Fruit fly (Drosophila melanogaster): ENCODE results near the gene ear.

ear gene

dm6 chr3R:15293005-15293877, 27.3 kb upstream of the ear start (continued):
- no peak for TF ChIP-seq CG7786 (GFP tag; optimal IDR thresholded peaks at IDR 0.05)
- no peak for TF ChIP-seq CG31388 (GFP tag; optimal IDR thresholded peaks at IDR 0.05)
- no peak for TF ChIP-seq Tbp (GFP tag; optimal IDR thresholded peaks at IDR 0.05)
- TF ChIP-seq oc (tag; optimal IDR thresholded peaks at IDR 0.05) = no peak
- TF ChIP-seq tna (GFP tag; IDR thresholded peaks at IDR 0.05; ENCODE audit: partially characterized antibody) = no peak
- no peak for TF ChIP-seq Nf-YA (GFP tag; IDR thresholded peaks at IDR 0.05)
- no peak for TF ChIP-seq Lhr (GFP tag; optimal IDR thresholded peaks at IDR 0.05)
- TF ChIP-seq Hr3 (GFP tag; optimal IDR thresholded peaks at IDR 0.05) = no peak
- no peak for TF ChIP-seq CG1602 (GFP tag; optimal IDR thresholded peaks at IDR 0.05)
- TF ChIP-seq Xbp1 (GFP tag; optimal IDR thresholded peaks at IDR 0.05) = no peak
- TF ChIP-seq CG9727 (GFP tag; optimal IDR thresholded peaks at IDR 0.05) = peak; percentile 6
- TF ChIP-seq CG13287 (GFP tag; IDR thresholded peaks at IDR 0.05; ENCODE audit: partially characterized antibody) = no peak
- TF ChIP-seq Eip74EF (GFP tag; optimal IDR thresholded peaks at IDR 0.05) = peak in 1 of 2 experiments; percentile 25
- no peak for TF ChIP-seq CG3407 (GFP tag; optimal IDR thresholded peaks at IDR 0.05)
- no peak for TF ChIP-seq CG5180 (GFP tag; optimal IDR thresholded peaks at IDR 0.05)
- TF ChIP-seq Fer3 (tag; optimal IDR thresholded peaks at IDR 0.05) = peak; percentile 3
- TF ChIP-seq CG2199 (GFP tag; IDR thresholded peaks at IDR 0.05) = no peak
- no peak for TF ChIP-seq CG42726 (GFP tag; IDR thresholded peaks at IDR 0.05; ENCODE audit: partially characterized antibody)
- peak; percentile 58 for TF ChIP-seq gem (tag; optimal IDR thresholded peaks at IDR 0.05)
- no peak for TF ChIP-seq CG16863 (GFP tag; optimal IDR thresholded peaks at IDR 0.05)
- TF ChIP-seq D19B (GFP tag; optimal IDR thresholded peaks at IDR 0.05) = peak; percentile 53
- no peak for TF ChIP-seq Hmx (GFP tag; optimal IDR thresholded peaks at IDR 0.05)
- TF ChIP-seq CG43689 (GFP tag; IDR thresholded peaks at IDR 0.05) = no peak
- no peak for TF ChIP-seq CG6654 (GFP tag; optimal IDR thresholded peaks at IDR 0.05)
- TF ChIP-seq CG12942 (GFP tag; optimal IDR thresholded peaks at IDR 0.05) = no peak
- no peak for TF ChIP-seq her (GFP tag; optimal IDR thresholded peaks at IDR 0.05)
- no peak for TF ChIP-seq CG31441 (GFP tag; IDR thresholded peaks at IDR 0.05)
- TF ChIP-seq CG2889 (GFP tag; IDR thresholded peaks at IDR 0.05) = no peak
- no peak for TF ChIP-seq NFAT (GFP tag; IDR thresholded peaks at IDR 0.05)
- no peak for TF ChIP-seq Mad (GFP tag; optimal IDR thresholded peaks at IDR 0.05)
- no peak for TF ChIP-seq CG3065 (GFP tag; optimal IDR thresholded peaks at IDR 0.05)
- TF ChIP-seq Blimp-1 (GFP tag; optimal IDR thresholded peaks at IDR 0.05) = peak; percentile 23
- no peak for TF ChIP-seq CG10959 (GFP tag; IDR thresholded peaks at IDR 0.05)
- no peak for TF ChIP-seq gsb (GFP tag; IDR thresholded peaks at IDR 0.05)
- no peak for TF ChIP-seq Hsf (GFP tag; optimal IDR thresholded peaks at IDR 0.05)
- TF ChIP-seq CG2678 (tag; optimal IDR thresholded peaks at IDR 0.05) = peak; percentile 54
- TF ChIP-seq hb (GFP tag; IDR thresholded peaks at IDR 0.05; ENCODE audit: partially characterized antibody) = no peak
- no peak for TF ChIP-seq Sry-β (GFP tag; optimal IDR thresholded peaks at IDR 0.05)
- no peak for TF ChIP-seq CG30431 (GFP tag; optimal IDR thresholded peaks at IDR 0.05)
- TF ChIP-seq luna (GFP tag; optimal IDR thresholded peaks at IDR 0.05) = no peak
- TF ChIP-seq Fer1 (GFP tag; optimal IDR thresholded peaks at IDR 0.05) = no peak
- TF ChIP-seq Taf1 (GFP tag; IDR thresholded peaks at IDR 0.05) = no peak
- TF ChIP-seq CG17568 (GFP tag; optimal IDR thresholded peaks at IDR 0.05) = no peak
- no peak for TF ChIP-seq bigmax (GFP tag; optimal IDR thresholded peaks at IDR 0.05)
- TF ChIP-seq Ravus (GFP tag; IDR thresholded peaks at IDR 0.05) = no peak
- TF ChIP-seq BEAF-32 (GFP tag; optimal IDR thresholded peaks at IDR 0.05) = no peak
- no peak for TF ChIP-seq Abd-B (GFP tag; optimal IDR thresholded peaks at IDR 0.05)
- no peak for TF ChIP-seq Vsx1 (GFP tag; optimal IDR thresholded peaks at IDR 0.05)
- TF ChIP-seq Sin3A (optimal IDR thresholded peaks at IDR 0.05) = no peak
